Worm (Caenorhabditis elegans) whole organism, early embryonic: ENCODE measurements around the gene nhr-290.

ENCODE experiments used
- aly-1 ChIP-seq: sonication (generic microtip); optimal IDR thresholded peaks from 2 replicates; lab custom pipeline; 2016; ENCODE audit warnings: missing genetic modification characterization, missing compliant biosample characterization
- ama-1 ChIP-seq: fragments of 150-350 bp; optimal IDR thresholded peaks from 2 replicates; lab custom pipeline; 2014
- ceh-13 ChIP-seq: fragments of 200-800 bp; sonication (Bioruptor generic); optimal IDR thresholded peaks from 2 replicates; lab custom pipeline; 2018; ENCODE audit warnings: mild to moderate bottlenecking, missing genetic modification characterization, missing compliant biosample characterization
- flt-1 ChIP-seq: fragments of 200-800 bp; sonication (Bioruptor generic); IDR thresholded peaks from 2 replicates; pipeline ENCODE4 v1.3.6; 2022; ENCODE audit warnings: missing genetic modification characterization, missing compliant biosample characterization
- hmbx-1 ChIP-seq: sonication (generic microtip); optimal IDR thresholded peaks from 2 replicates; lab custom pipeline; 2016; ENCODE audit warnings: mild to moderate bottlenecking, missing genetic modification characterization, missing compliant biosample characterization
- hmg-4 ChIP-seq: fragments of 200-800 bp; sonication (Bioruptor generic); optimal IDR thresholded peaks from 2 replicates; lab custom pipeline; 2018; ENCODE audit warnings: mild to moderate bottlenecking, missing genetic modification characterization, missing compliant biosample characterization
- hnd-1 ChIP-seq: sonication (generic microtip); optimal IDR thresholded peaks from 2 replicates; lab custom pipeline; 2016; ENCODE audit warnings: missing genetic modification characterization, missing compliant biosample characterization
- pes-1 ChIP-seq: fragments of 200-800 bp; sonication (Bioruptor generic); IDR thresholded peaks from 2 replicates; pipeline ENCODE4 v1.3.6; 2022; ENCODE audit warnings: missing genetic modification reagents, missing genetic modification characterization, missing compliant biosample characterization

- TF ChIP-seq ama-1 (lab: Kevin White, UChicago) (no peak), hnd-1 (tag; lab: Kevin White, UChicago) (no peak), ceh-13 (no peak), hmg-4 (no peak), pes-1 (GFP tag; lab: Robert Waterston, UW) (no peak), flt-1 (GFP tag; lab: Robert Waterston, UW) (no peak), aly-1 (tag; lab: Kevin White, UChicago) (no peak), hmbx-1 (no peak)
Observed at ce11 chrV:2592173-2592676, 18.2 kb downstream of the nhr-290 start, which contains the start of gene irg-3.
